Worm (Caenorhabditis elegans) whole organism, L4 larva: ENCODE measurements around the gene srh-208.

Experiments used
- F49E8.2 ChIP-seq: sonication (generic microtip); optimal IDR thresholded peaks from 2 replicates; lab custom pipeline; 2016; ENCODE audit warnings: missing compliant biosample characterization, mild to moderate bottlenecking, missing genetic modification characterization, borderline replicate concordance
- R02D3.7 ChIP-seq: fragments of 150-350 bp; sonication (generic microtip); optimal IDR thresholded peaks from 3 replicates; lab custom pipeline; 2014; ENCODE audit warnings: missing biosample characterization, missing genetic modification characterization
- Y5F2A.4 ChIP-seq: fragments of 200-800 bp; sonication (Bioruptor generic); optimal IDR thresholded peaks from 2 replicates; lab custom pipeline; 2018; ENCODE audit warnings: mild to moderate bottlenecking, missing genetic modification characterization, missing compliant biosample characterization
- aha-1 ChIP-seq: fragments of 150-350 bp; peaks from one replicate; lab custom pipeline; 2014; ENCODE audit warnings: missing biosample characterization, missing genetic modification characterization
- arid-1 ChIP-seq: fragments of 200-800 bp; sonication (Bioruptor generic); conservative IDR thresholded peaks from 2 replicates; pipeline ENCODE4 v1.3.6; 2022; ENCODE audit warnings: missing genetic modification reagents, missing genetic modification characterization, missing compliant biosample characterization
- ceh-20 ChIP-seq: fragments of 200-800 bp; sonication (Bioruptor generic); IDR thresholded peaks from 2 replicates; pipeline ENCODE4 v1.3.6; 2022; ENCODE audit warnings: missing genetic modification reagents, missing genetic modification characterization, missing compliant biosample characterization
- dmd-8 ChIP-seq: fragments of 200-800 bp; sonication (Bioruptor generic); IDR thresholded peaks from 2 replicates; pipeline ENCODE4 v1.3.6; 2022; ENCODE audit warnings: missing genetic modification characterization, missing compliant biosample characterization
- dmd-9 ChIP-seq: fragments of 200-800 bp; sonication (Bioruptor generic); IDR thresholded peaks from 2 replicates; pipeline ENCODE4 v1.3.6; 2022; ENCODE audit warnings: missing genetic modification reagents, missing genetic modification characterization, missing compliant biosample characterization
- duxl-1 ChIP-seq: sonication (generic microtip); optimal IDR thresholded peaks from 2 replicates; lab custom pipeline; 2016; ENCODE audit warnings: mild to moderate bottlenecking, missing genetic modification characterization, moderate library complexity, missing compliant biosample characterization; ENCODE audit not compliant: poor library complexity
- egl-27 ChIP-seq: sonication (generic microtip); optimal IDR thresholded peaks from 3 replicates; lab custom pipeline; 2017; ENCODE audit warnings: missing biosample characterization, missing genetic modification reagents, missing genetic modification characterization
- gei-8 ChIP-seq: fragments of 200-800 bp; sonication (Bioruptor generic); optimal IDR thresholded peaks from 2 replicates; lab custom pipeline; 2018; ENCODE audit warnings: mild to moderate bottlenecking, missing genetic modification characterization, missing compliant biosample characterization
- lim-7 ChIP-seq: fragments of 200-800 bp; sonication (Bioruptor generic); IDR thresholded peaks from 2 replicates; pipeline ENCODE4 v1.3.6; 2022; ENCODE audit warnings: missing genetic modification characterization, missing compliant biosample characterization
- lir-3 ChIP-seq: sonication (generic microtip); optimal IDR thresholded peaks from 2 replicates; lab custom pipeline; 2016; ENCODE audit warnings: mild to moderate bottlenecking, missing genetic modification characterization, missing compliant biosample characterization
- mdl-1 ChIP-seq, 2 experiments: fragments of 150-350 bp in 1 of 2; sonication (generic microtip) in 1 of 2; optimal IDR thresholded peaks; 2 replicates each; lab custom pipeline; 2014 to 2017; ENCODE audit warnings: missing biosample characterization in 2 of 2, missing genetic modification characterization in 2 of 2
- mes-2 ChIP-seq: sonication (generic microtip); optimal IDR thresholded peaks from 2 replicates; lab custom pipeline; 2016; ENCODE audit warnings: missing genotype, mild to moderate bottlenecking, missing genetic modification characterization, missing compliant biosample characterization; ENCODE audit not compliant: poor library complexity, severe bottlenecking
- mxl-2 ChIP-seq: fragments of 200-800 bp; sonication (Bioruptor generic); conservative IDR thresholded peaks from 2 replicates; pipeline ENCODE4 v1.3.6; 2022; ENCODE audit warnings: missing genetic modification reagents, missing genetic modification characterization, missing compliant biosample characterization
- nhr-28 ChIP-seq: fragments of 150-350 bp; optimal IDR thresholded peaks from 2 replicates; lab custom pipeline; 2014; ENCODE audit warnings: missing biosample characterization, missing genetic modification characterization
- nhr-6 ChIP-seq: fragments of 150-350 bp; optimal IDR thresholded peaks from 2 replicates; lab custom pipeline; 2014; ENCODE audit warnings: missing biosample characterization, missing genetic modification characterization
- nhr-77 ChIP-seq: fragments of 150-350 bp; optimal IDR thresholded peaks from 2 replicates; lab custom pipeline; 2014; ENCODE audit warnings: missing biosample characterization, missing genetic modification characterization
- php-3 ChIP-seq: fragments of 200-800 bp; sonication (Bioruptor generic); IDR thresholded peaks from 2 replicates; pipeline ENCODE4 v1.3.6; 2022; ENCODE audit warnings: missing genetic modification reagents, missing genetic modification characterization, missing compliant biosample characterization
- pqm-1 ChIP-seq: sonication (generic microtip); optimal IDR thresholded peaks from 2 replicates; lab custom pipeline; 2017; ENCODE audit warnings: missing biosample characterization, missing genetic modification characterization
- sdz-12 ChIP-seq: fragments of 200-800 bp; sonication (Bioruptor generic); optimal IDR thresholded peaks from 2 replicates; lab custom pipeline; 2018; ENCODE audit warnings: mild to moderate bottlenecking, missing genetic modification characterization, missing compliant biosample characterization
- tag-97 ChIP-seq: fragments of 200-800 bp; sonication (Bioruptor generic); IDR thresholded peaks from 2 replicates; pipeline ENCODE4 v1.3.6; 2022; ENCODE audit warnings: missing genetic modification characterization, missing compliant biosample characterization
- unc-39 ChIP-seq: sonication (generic microtip); optimal IDR thresholded peaks from 2 replicates; lab custom pipeline; 2017; ENCODE audit warnings: missing biosample characterization, missing genetic modification characterization
- unc-62 ChIP-seq, 3 experiments: fragments of 150-350 bp in 1 of 3; sonication (generic microtip); optimal IDR thresholded peaks in 2 of 3; peaks in 1 of 3; 1 replicate in 1 of 3; 2 replicates in 2 of 3; lab custom pipeline; 2014 to 2017; ENCODE audit warnings: missing biosample characterization in 3 of 3, missing genetic modification characterization in 3 of 3, missing genetic modification reagents in 3 of 3, missing genotype in 1 of 3
- zfp-3 ChIP-seq: fragments of 200-800 bp; sonication (Bioruptor generic); conservative IDR thresholded peaks from 2 replicates; pipeline ENCODE4 v1.3.6; 2022; ENCODE audit warnings: missing genetic modification reagents, missing genetic modification characterization, missing compliant biosample characterization

srh-208 gene

ce11 chrV:19356717-19357116 is 39.6 kb downstream of the srh-208 start:
- TF ChIP-seq arid-1 (no peak), zfp-3 (GFP tag; lab: Robert Waterston, UW) (no peak), R02D3.7 (tag; lab: Kevin White, UChicago) (no peak), nhr-77 (no peak), egl-27 (tag; lab: Kevin White, UChicago) (no peak), mes-2 (tag; lab: Kevin White, UChicago) (no peak), nhr-6 (tag; lab: Kevin White, UChicago) (no peak), php-3 (no peak), sdz-12 (GFP tag; lab: Kevin White, UChicago) (no peak), nhr-28 (tag; lab: Kevin White, UChicago) (no peak), dmd-8 (GFP tag; lab: Robert Waterston, UW) (no peak), lir-3 (tag; lab: Kevin White, UChicago) (no peak), unc-39 (no peak)

ce11 chrV:19358039-19358438 is 40.9 kb downstream of the srh-208 start:
- TF ChIP-seq unc-62 (GFP tag; optimal IDR thresholded peaks at IDR 0.05 in 1 of 2; lab: Kevin White, UChicago) (no peak), unc-62 (tag; optimal IDR thresholded peaks at IDR 0.05; lab: Kevin White, UChicago) (no peak), gei-8 (no peak), duxl-1 (tag; lab: Kevin White, UChicago) (no peak), ceh-20 (GFP tag; lab: Robert Waterston, UW) (peak; percentile 22; the same call in 1 of the 2 replicates), mdl-1 (tag; optimal IDR thresholded peaks at IDR 0.05; lab: Kevin White, UChicago) (no peak)
- TF ChIP-seq, all 104 proteins: peak for 1

ce11 chrV:19362568-19362967 is 45.4 kb downstream of the srh-208 start, which contains the start of gene C14B4.2:
TSS of gene C14B4.2 (minus strand) at chrV:19362668.
- TF ChIP-seq tag-97 (GFP tag; lab: Robert Waterston, UW), result no peak
- no peak for TF ChIP-seq pqm-1
- no peak for TF ChIP-seq F49E8.2
- no peak for TF ChIP-seq aha-1 (tag; lab: Kevin White, UChicago)
- no peak for TF ChIP-seq mxl-2 (GFP tag; lab: Robert Waterston, UW)
- no peak for TF ChIP-seq dmd-9 (GFP tag; lab: Robert Waterston, UW)
- TF ChIP-seq lim-7 (GFP tag; lab: Robert Waterston, UW), result no peak
- no peak for TF ChIP-seq Y5F2A.4
